Fruit fly (Drosophila melanogaster): ENCODE results near the gene Dhc1.

Gene Dhc1

DNA sequence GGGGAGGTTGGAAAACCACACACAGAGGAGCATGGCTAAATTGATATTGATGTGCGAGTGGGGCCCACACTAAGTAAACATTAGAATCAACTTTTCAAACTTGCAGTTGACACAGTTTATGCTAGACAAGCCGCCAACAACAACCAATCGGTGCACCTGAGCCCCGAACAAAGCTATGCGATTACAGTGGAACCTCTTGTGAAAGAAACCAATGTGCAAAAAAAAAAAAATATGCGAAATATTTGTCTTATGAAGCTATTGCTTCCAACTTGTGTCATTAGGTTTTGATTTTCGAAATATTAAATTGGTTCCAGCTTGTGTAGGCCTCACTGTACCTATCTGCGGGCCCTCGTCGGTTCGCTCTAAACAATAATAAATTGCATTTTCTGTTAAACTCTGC, 56.1 kb downstream of the Dhc1 start:
- TF ChIP-seq CG6813 (GFP tag; optimal IDR thresholded peaks at IDR 0.05) (peak; percentile 54), repo (GFP tag; optimal IDR thresholded peaks at IDR 0.05) (peak; percentile 74), exex (tag; optimal IDR thresholded peaks at IDR 0.05) (no peak), br (optimal IDR thresholded peaks at IDR 0.05) (no peak), Doc3 (GFP tag; IDR thresholded peaks at IDR 0.05; ENCODE audit: partially characterized antibody) (no peak), CG16863 (GFP tag; optimal IDR thresholded peaks at IDR 0.05) (peak; percentile 68), en (GFP tag; optimal IDR thresholded peaks at IDR 0.05) (peak; percentile 61), CG7357 (GFP tag; IDR thresholded peaks at IDR 0.05) (peak; percentile 57; the same call in 1 of the 3 replicates), Xbp1 (GFP tag; optimal IDR thresholded peaks at IDR 0.05) (peak; percentile 82), ttk (GFP tag; IDR thresholded peaks at IDR 0.05) (peak; percentile 87), dmrt99B (tag; optimal IDR thresholded peaks at IDR 0.05) (peak; percentile 82), C15 (GFP tag; IDR thresholded peaks at IDR 0.05) (peak; percentile 10; the same call in 1 of the 3 replicates), croc (GFP tag; conservative IDR thresholded peaks at IDR 0.05) (peak; percentile 75), CG2199 (GFP tag; IDR thresholded peaks at IDR 0.05) (0 out of 3 replicates have a peak, but pooled peaks have one; percentile 42), CG31441 (GFP tag; IDR thresholded peaks at IDR 0.05) (peak; percentile 77), CG6854 (GFP tag; optimal IDR thresholded peaks at IDR 0.05) (no peak), zfh1 (GFP tag; IDR thresholded peaks at IDR 0.05) (peak; percentile 93), zfh2 (GFP tag; optimal IDR thresholded peaks at IDR 0.05) (peak; percentile 35), CG8281 (tag; optimal IDR thresholded peaks at IDR 0.05) (peak; percentile 28), CG5953 (GFP tag; IDR thresholded peaks at IDR 0.05) (peak; percentile 79), Vsx1 (GFP tag; optimal IDR thresholded peaks at IDR 0.05) (no peak), H2.0 (GFP tag; IDR thresholded peaks at IDR 0.05) (peak; percentile 84), Eip74EF (GFP tag; optimal IDR thresholded peaks at IDR 0.05) (peak in 1 of 2 experiments; percentile 48), NC2α (GFP tag; optimal IDR thresholded peaks at IDR 0.05) (peak; percentile 36), fd64A (GFP tag; optimal IDR thresholded peaks at IDR 0.05) (peak; percentile 60), mam (GFP tag; optimal IDR thresholded peaks at IDR 0.05) (peak; percentile 63), gsb-n (tag; optimal IDR thresholded peaks at IDR 0.05) (peak; percentile 66), CG4820 (GFP tag; optimal IDR thresholded peaks at IDR 0.05) (peak; percentile 81), Gsc (GFP tag; IDR thresholded peaks at IDR 0.05) (peak; percentile 64), Bdp1 (GFP tag; optimal IDR thresholded peaks at IDR 0.05) (peak; percentile 34), Taf1 (GFP tag; IDR thresholded peaks at IDR 0.05) (peak; percentile 40; the same call in 1 of the 2 replicates), CG34224 (GFP tag; IDR thresholded peaks at IDR 0.05; ENCODE audit: partially characterized antibody) (no peak), CG4360 (GFP tag; IDR thresholded peaks at IDR 0.05) (peak; percentile 56; the same call in 1 of the 2 replicates), CG32532 (GFP tag; IDR thresholded peaks at IDR 0.05) (peak; percentile 74), ERR (GFP tag; optimal IDR thresholded peaks at IDR 0.05) (no peak), CG13123 (GFP tag; optimal IDR thresholded peaks at IDR 0.05) (peak; percentile 6), cas (GFP tag; IDR thresholded peaks at IDR 0.05) (0 out of 2 replicates have a peak, but pooled peaks have one; percentile 24), CG4282 (GFP tag; optimal IDR thresholded peaks at IDR 0.05) (no peak), CG15479 (GFP tag; optimal IDR thresholded peaks at IDR 0.05) (no peak), Stat92E (GFP tag; optimal IDR thresholded peaks at IDR 0.05) (no peak), CG9932 (GFP tag; IDR thresholded peaks at IDR 0.05) (peak; percentile 44; the same call in 1 of the 2 replicates), Aef1 (GFP tag; IDR thresholded peaks at IDR 0.05) (peak; percentile 65; the same call in 2 of the 3 replicates), Ptx1 (GFP tag; IDR thresholded peaks at IDR 0.05) (peak; percentile 83), ftz-f1 (GFP tag; optimal IDR thresholded peaks at IDR 0.05) (no peak), CG10147 (GFP tag; optimal IDR thresholded peaks at IDR 0.05) (no peak), fd102C (GFP tag; optimal IDR thresholded peaks at IDR 0.05) (no peak), CG3281 (GFP tag; optimal IDR thresholded peaks at IDR 0.05) (peak; percentile 57), CG18011 (GFP tag; optimal IDR thresholded peaks at IDR 0.05) (no peak), CG18764 (GFP tag; optimal IDR thresholded peaks at IDR 0.05) (peak; percentile 66), ap (GFP tag; IDR thresholded peaks at IDR 0.05) (peak; percentile 71), Spps (tag; optimal IDR thresholded peaks at IDR 0.05) (peak; percentile 18)
